Fruit fly (Drosophila melanogaster): Measurements from ENCODE around the gene CG11317.

CG11317 gene

DNA sequence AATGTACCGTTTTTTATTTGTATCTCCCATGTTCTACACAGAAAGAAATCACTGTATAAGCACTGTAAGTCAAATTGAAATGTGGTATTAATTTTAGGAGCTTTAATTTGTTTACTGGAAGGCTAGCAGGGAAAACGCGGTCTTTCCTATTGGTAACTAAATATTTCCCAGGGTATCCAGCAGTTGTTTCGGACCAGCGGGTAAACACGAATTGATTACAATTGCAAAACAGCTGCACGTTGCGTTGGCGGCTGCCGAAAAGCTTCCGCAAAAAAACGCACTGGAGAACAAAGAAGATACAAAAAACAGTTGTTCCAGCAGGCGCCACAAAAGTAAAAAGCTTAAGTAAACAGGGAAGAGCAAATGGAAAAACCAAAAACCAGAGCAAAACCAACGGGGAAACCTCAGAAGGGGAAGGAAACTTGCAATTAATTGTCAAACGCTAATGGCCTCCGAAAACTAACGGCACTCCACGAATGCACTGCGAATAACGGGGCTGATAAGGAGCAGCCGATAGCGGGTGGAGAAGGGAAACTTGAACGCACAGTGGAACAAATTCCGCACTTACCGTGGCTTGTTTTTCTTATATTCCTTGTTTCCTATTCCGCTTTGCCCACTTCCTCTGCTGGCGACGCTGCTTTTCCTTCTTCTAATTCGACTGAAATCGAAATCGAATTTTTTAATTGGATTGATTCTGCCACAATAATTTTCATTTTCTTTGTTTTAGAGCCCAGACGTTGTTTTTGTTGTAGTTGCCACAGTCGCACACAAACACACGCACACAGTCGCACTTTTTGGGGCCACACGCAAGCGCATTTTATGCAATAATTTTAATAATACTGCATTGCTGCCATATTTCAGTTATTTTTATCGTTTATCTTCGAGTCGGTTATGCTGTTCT is 37.1 kb downstream of the CG11317 start (continued):
- TF ChIP-seq pan (optimal IDR thresholded peaks at IDR 0.05) (no peak), pan (GFP tag; optimal IDR thresholded peaks at IDR 0.05 in 1 of 2, IDR thresholded peaks at IDR 0.05 in 1 of 2) (peak in 1 of 2 experiments; percentile 52), CG6813 (GFP tag; optimal IDR thresholded peaks at IDR 0.05) (peak; percentile 3), Lpt (GFP tag; optimal IDR thresholded peaks at IDR 0.05) (no peak), NC2α (GFP tag; optimal IDR thresholded peaks at IDR 0.05) (peak; percentile 16), mam (GFP tag; optimal IDR thresholded peaks at IDR 0.05) (peak; percentile 55), pho (GFP tag; optimal IDR thresholded peaks at IDR 0.05) (peak; percentile 47), Atf-2 (GFP tag; optimal IDR thresholded peaks at IDR 0.05) (peak; percentile 14), CG9932 (GFP tag; IDR thresholded peaks at IDR 0.05) (peak; percentile 54), klu (GFP tag; IDR thresholded peaks at IDR 0.05) (no peak), Ptx1 (GFP tag; IDR thresholded peaks at IDR 0.05) (peak; percentile 49; the same call in 1 of the 2 replicates), CG6272 (GFP tag; IDR thresholded peaks at IDR 0.05) (peak; percentile 40), Tbp (GFP tag; optimal IDR thresholded peaks at IDR 0.05) (no peak), luna (GFP tag; optimal IDR thresholded peaks at IDR 0.05) (no peak), Camta (GFP tag; optimal IDR thresholded peaks at IDR 0.05) (peak; percentile 5), CG17829 (tag; optimal IDR thresholded peaks at IDR 0.05) (peak; percentile 4), Jarid2 (GFP tag; optimal IDR thresholded peaks at IDR 0.05) (no peak), disco-r (GFP tag; optimal IDR thresholded peaks at IDR 0.05) (peak; percentile 32), CG5953 (GFP tag; IDR thresholded peaks at IDR 0.05) (0 out of 2 replicates have a peak, but pooled peaks have one; percentile 32), tgo (GFP tag; IDR thresholded peaks at IDR 0.05) (peak; percentile 27; the same call in 2 of the 3 replicates), CG2116 (GFP tag; optimal IDR thresholded peaks at IDR 0.05) (no peak), CG9609 (GFP tag; optimal IDR thresholded peaks at IDR 0.05) (peak; percentile 61), Ssrp (tag; optimal IDR thresholded peaks at IDR 0.05) (peak; percentile 13), tin (GFP tag; optimal IDR thresholded peaks at IDR 0.05) (peak; percentile 26), CG6254 (GFP tag; optimal IDR thresholded peaks at IDR 0.05) (peak; percentile 14), pita (GFP tag; optimal IDR thresholded peaks at IDR 0.05) (no peak), D19B (GFP tag; optimal IDR thresholded peaks at IDR 0.05) (peak; percentile 79), CG15514 (GFP tag; optimal IDR thresholded peaks at IDR 0.05) (peak; percentile 10), CG8924 (tag; optimal IDR thresholded peaks at IDR 0.05) (no peak), Scr (GFP tag; IDR thresholded peaks at IDR 0.05; ENCODE audit: partially characterized antibody) (no peak), Dp (GFP tag; optimal IDR thresholded peaks at IDR 0.05) (no peak), CG18011 (GFP tag; optimal IDR thresholded peaks at IDR 0.05) (peak; percentile 2), ewg (GFP tag; optimal IDR thresholded peaks at IDR 0.05) (peak; percentile 80), Dref (GFP tag; IDR thresholded peaks at IDR 0.05) (no peak), pum (GFP tag; optimal IDR thresholded peaks at IDR 0.05) (peak; percentile 7), CoRest (tag; optimal IDR thresholded peaks at IDR 0.05) (peak; percentile 14), dimm (GFP tag; IDR thresholded peaks at IDR 0.05) (0 out of 2 replicates have a peak, but pooled peaks have one; percentile 17), CG1233 (GFP tag; optimal IDR thresholded peaks at IDR 0.05) (no peak), eve (GFP tag; optimal IDR thresholded peaks at IDR 0.05) (peak; percentile 9 to 64), lab (GFP tag; optimal IDR thresholded peaks at IDR 0.05) (peak; percentile 42), CG4617 (GFP tag; optimal IDR thresholded peaks at IDR 0.05; ENCODE audit: borderline replicate concordance) (no peak), ranshi (GFP tag; IDR thresholded peaks at IDR 0.05) (0 out of 2 replicates have a peak, but pooled peaks have one; percentile 32), eyg (GFP tag; optimal IDR thresholded peaks at IDR 0.05) (peak; percentile 36), Hsf (GFP tag; optimal IDR thresholded peaks at IDR 0.05) (peak; percentile 20), Abd-B (GFP tag; optimal IDR thresholded peaks at IDR 0.05) (peak; percentile 3), crc (GFP tag; optimal IDR thresholded peaks at IDR 0.05) (no peak), zen (tag; optimal IDR thresholded peaks at IDR 0.05) (no peak), ind (GFP tag; optimal IDR thresholded peaks at IDR 0.05) (peak; percentile 45), HLH54F (GFP tag; optimal IDR thresholded peaks at IDR 0.05) (peak; percentile 3)
